Worm (Caenorhabditis elegans): Measurements from ENCODE around the gene gcy-31.

gcy-31 gene

DNA sequence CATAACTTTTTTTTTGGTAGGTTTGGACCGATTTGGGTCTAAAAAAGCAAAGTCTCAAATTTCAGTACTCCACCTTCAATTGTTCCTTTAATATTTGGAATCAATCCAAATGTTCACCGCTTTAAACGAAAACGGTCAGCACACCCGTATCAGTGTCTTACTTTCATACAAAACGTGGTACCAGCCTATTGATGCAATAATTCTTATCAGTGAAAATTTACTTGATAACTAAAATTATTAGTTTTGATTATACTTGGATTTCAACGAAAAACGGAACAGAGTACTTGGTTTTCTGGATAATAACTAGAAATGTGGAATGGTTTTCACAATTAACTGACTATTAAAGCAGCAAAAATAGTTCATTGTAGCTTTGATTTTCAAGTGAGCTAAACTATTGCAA lies 56.6 kb downstream of the gcy-31 start:
- TF ChIP-seq T22C8.4 (GFP tag; IDR thresholded peaks at IDR 0.05) = no peak
- no peak for TF ChIP-seq ref-1 (GFP tag; conservative IDR thresholded peaks at IDR 0.05)
- TF ChIP-seq klf-2 (GFP tag; conservative IDR thresholded peaks at IDR 0.05) = no peak
- TF ChIP-seq med-1 (GFP tag; optimal IDR thresholded peaks at IDR 0.05; ENCODE audit: insufficient read depth) = no peak
- TF ChIP-seq ztf-29 (GFP tag; IDR thresholded peaks at IDR 0.05) = no peak
- no peak for TF ChIP-seq flt-1 (GFP tag; IDR thresholded peaks at IDR 0.05)
- TF ChIP-seq tab-1 (GFP tag; IDR thresholded peaks at IDR 0.05) = no peak
- no peak for TF ChIP-seq ztf-23 (GFP tag; IDR thresholded peaks at IDR 0.05)
- no peak for TF ChIP-seq cog-1 (tag; optimal IDR thresholded peaks at IDR 0.05)
